Fruit fly (Drosophila melanogaster) whole organism, embryonic: Measurements from ENCODE around the gene phr6-4.

Experiments
- CG15073 ChIP-seq: fragments of 200-800 bp; sonication (Bioruptor generic); optimal IDR thresholded peaks from 2 replicates; lab custom pipeline; 2016; ENCODE audit warnings: missing biosample characterization, missing genetic modification characterization
- CG4282 ChIP-seq: fragments of 200-800 bp; sonication (Bioruptor generic); optimal IDR thresholded peaks from 2 replicates; lab custom pipeline; 2016; ENCODE audit warnings: missing biosample characterization, missing genetic modification characterization
- toy ChIP-seq: fragments of 200-800 bp; sonication (Bioruptor generic); IDR thresholded peaks from 2 replicates; pipeline ENCODE4 v1.3.6; 2022; ENCODE audit warnings: missing biosample characterization, missing genetic modification characterization

dm6 chr2L:20604096-20604495 is 41.5 kb downstream of the phr6-4 start, which contains the start of gene CG31677:
- TF ChIP-seq CG4282 (GFP tag; lab: Kevin White, UChicago), result no peak
- TF ChIP-seq toy, result no peak
- TF ChIP-seq CG15073 (GFP tag; lab: Kevin White, UChicago), result no peak
